Fruit fly (Drosophila melanogaster) whole organism, wandering third instar larva: Measurements from ENCODE around the gene CG32066.

ENCODE experiments used
- HLH106 ChIP-seq: fragments of 200-800 bp; optimal IDR thresholded peaks from 3 replicates; lab custom pipeline; 2019; ENCODE audit warnings: missing biosample characterization, mild to moderate bottlenecking, missing genetic modification characterization, moderate library complexity
- Mio ChIP-seq: sonication (Bioruptor generic); optimal IDR thresholded peaks from 2 replicates; lab custom pipeline; 2016; ENCODE audit warnings: missing biosample characterization, missing genetic modification characterization
- Myc ChIP-seq: fragments of >200 bp; optimal IDR thresholded peaks from 2 replicates; lab custom pipeline; 2017
- OdsH ChIP-seq: fragments of 200-800 bp; sonication (Bioruptor generic); optimal IDR thresholded peaks from 2 replicates; lab custom pipeline; 2016; ENCODE audit warnings: missing biosample characterization, mild to moderate bottlenecking, missing genetic modification characterization
- Vsx2 ChIP-seq: fragments of 200-300, 225-300 bp; sonication (Bioruptor generic); optimal IDR thresholded peaks from 2 replicates; lab custom pipeline; 2018; ENCODE audit warnings: missing biosample characterization, missing genetic modification characterization; ENCODE audit not compliant: partially characterized antibody
- psq ChIP-seq: fragments of 200-800 bp; sonication (Bioruptor generic); optimal IDR thresholded peaks from 3 replicates; lab custom pipeline; 2017; ENCODE audit warnings: missing biosample characterization, mild to moderate bottlenecking, missing genetic modification characterization, moderate library complexity
- tai ChIP-seq: sonication (Bioruptor generic); optimal IDR thresholded peaks from 2 replicates; lab custom pipeline; 2016; ENCODE audit warnings: missing biosample characterization, missing genetic modification characterization
- usp ChIP-seq: fragments of >200 bp; optimal IDR thresholded peaks from 2 replicates; lab custom pipeline; 2017; ENCODE audit warnings: missing biosample characterization, missing genetic modification characterization

DNA sequence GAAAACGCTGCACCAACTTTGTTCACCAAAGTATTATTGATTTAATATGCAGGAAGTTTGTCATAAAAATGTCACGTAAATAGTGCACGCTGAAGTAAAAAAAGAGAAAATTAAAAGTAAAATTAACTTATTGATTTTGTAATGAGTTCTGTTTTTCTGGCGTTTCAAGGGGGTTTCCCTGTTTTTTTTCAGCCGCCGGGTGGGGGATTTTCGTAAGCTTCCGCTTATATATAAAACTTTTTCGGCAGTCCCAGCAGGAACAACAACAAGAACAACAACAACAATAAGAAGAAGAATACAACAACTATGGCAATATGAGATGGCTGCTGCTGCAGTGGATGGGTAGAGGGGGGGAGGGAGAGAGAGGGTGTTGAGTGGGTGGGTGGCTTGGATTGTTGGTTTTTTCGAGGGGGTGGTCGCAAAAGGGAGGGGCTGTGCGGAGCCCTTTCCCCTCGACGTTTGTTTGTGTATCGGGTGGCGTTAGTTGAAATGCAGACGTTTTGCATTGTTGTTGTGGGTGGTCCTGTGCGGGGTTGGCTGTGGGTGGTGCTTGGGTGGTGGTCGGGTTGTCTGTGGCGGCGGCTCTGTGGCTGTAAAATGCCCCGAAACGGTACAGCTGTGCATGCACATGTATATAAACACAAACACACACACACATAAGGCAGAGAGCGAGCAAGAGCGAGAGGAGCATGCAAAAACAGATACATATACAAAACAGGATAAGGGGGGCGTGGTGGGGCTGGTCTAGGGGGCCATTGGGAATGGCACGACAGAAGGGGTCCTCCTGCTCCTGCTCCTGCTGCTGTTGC lies 9.0 kb upstream of the CG32066 start:
- TF ChIP-seq psq (no peak), tai (GFP tag; lab: Kevin White, UChicago) (no peak), HLH106 (tag; lab: Kevin White, UChicago) (no peak), usp (GFP tag; lab: Kevin White, UChicago) (no peak), Mio (GFP tag; lab: Kevin White, UChicago) (no peak), Vsx2 (GFP tag; lab: Kevin White, UChicago) (no peak), OdsH (GFP tag; lab: Kevin White, UChicago) (no peak), Myc (no peak)
